Worm (Caenorhabditis elegans): Measurements from ENCODE around the gene str-94.

DNA sequence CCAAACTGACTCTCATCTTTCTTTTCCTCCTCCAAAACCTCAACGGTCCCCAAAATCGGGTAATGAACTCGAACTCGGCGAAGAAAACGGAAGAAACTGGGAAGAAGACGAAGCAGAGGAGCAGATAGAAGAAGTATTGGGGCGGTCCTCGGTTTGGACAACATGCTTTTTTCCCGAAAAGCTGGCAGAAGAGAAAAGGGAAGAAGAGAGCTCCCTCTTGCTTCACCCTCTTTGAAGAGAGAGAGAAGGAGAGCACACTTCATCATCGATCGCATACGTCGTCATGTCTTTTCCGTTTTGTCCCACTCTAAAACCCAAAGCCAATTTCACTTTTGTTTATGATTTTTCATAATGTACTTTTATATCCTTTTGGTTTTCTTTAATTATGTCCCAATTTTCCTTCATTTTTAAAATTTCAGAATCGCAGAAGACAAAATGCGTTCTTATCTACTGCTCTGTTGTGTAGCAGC lies 23.4 kb downstream of the str-94 start, which contains the start of gene F07C3.2:
- no peak for TF ChIP-seq mep-1 (tag; optimal IDR thresholded peaks at IDR 0.05)
- no peak for TF ChIP-seq lin-13 (tag; optimal IDR thresholded peaks at IDR 0.05)
- TF ChIP-seq nhr-12 (tag; optimal IDR thresholded peaks at IDR 0.05): no peak
- no peak for TF ChIP-seq sptf-1 (tag; optimal IDR thresholded peaks at IDR 0.05)
- peak; percentile 51 for TF ChIP-seq ces-1 (GFP tag; optimal IDR thresholded peaks at IDR 0.05)
- TF ChIP-seq ceh-43 (GFP tag; optimal IDR thresholded peaks at IDR 0.05): no peak
